Fruit fly (Drosophila melanogaster) whole organism, embryonic: ENCODE results near the gene NK7.1.

Experiments used
- CG15696 ChIP-seq: fragments of 200-800 bp; sonication (Bioruptor generic); optimal IDR thresholded peaks from 2 replicates; lab custom pipeline; 2019; ENCODE audit warnings: missing biosample characterization, mild to moderate bottlenecking, missing genetic modification characterization, moderate library complexity
- CG2116 ChIP-seq: fragments of 200-800 bp; sonication (Bioruptor generic); optimal IDR thresholded peaks from 3 replicates; lab custom pipeline; 2018; ENCODE audit warnings: missing biosample characterization, mild to moderate bottlenecking, missing genetic modification characterization
- Eip74EF ChIP-seq, 2 experiments: fragments of 200-800 bp in 1 of 2; fragments of >200 bp in 1 of 2; sonication (Bioruptor generic) in 1 of 2; optimal IDR thresholded peaks; 2 replicates each; lab custom pipeline; 2017 to 2019; ENCODE audit warnings: missing biosample characterization in 2 of 2, missing genetic modification characterization in 2 of 2, mild to moderate bottlenecking in 1 of 2, moderate library complexity in 1 of 2
- h ChIP-seq: fragments of >200 bp; optimal IDR thresholded peaks from 2 replicates; lab custom pipeline; 2017
- onecut ChIP-seq: fragments of 200-800 bp; sonication (Bioruptor generic); IDR thresholded peaks from 2 replicates; pipeline ENCODE4 v1.3.6; 2022; ENCODE audit warnings: missing biosample characterization, missing genetic modification characterization

- TF ChIP-seq Eip74EF (GFP tag; optimal IDR thresholded peaks at IDR 0.05; lab: Kevin White, UChicago) (no peak), CG2116 (no peak), h (lab: Kevin White, UChicago) (no peak), CG15696 (no peak), onecut (no peak)
These were observed 49.1 kb upstream of the NK7.1 start for dm6 chr3R:14421818-14422217.
